Fruit fly (Drosophila melanogaster): ENCODE results near the gene CG31288.

DNA sequence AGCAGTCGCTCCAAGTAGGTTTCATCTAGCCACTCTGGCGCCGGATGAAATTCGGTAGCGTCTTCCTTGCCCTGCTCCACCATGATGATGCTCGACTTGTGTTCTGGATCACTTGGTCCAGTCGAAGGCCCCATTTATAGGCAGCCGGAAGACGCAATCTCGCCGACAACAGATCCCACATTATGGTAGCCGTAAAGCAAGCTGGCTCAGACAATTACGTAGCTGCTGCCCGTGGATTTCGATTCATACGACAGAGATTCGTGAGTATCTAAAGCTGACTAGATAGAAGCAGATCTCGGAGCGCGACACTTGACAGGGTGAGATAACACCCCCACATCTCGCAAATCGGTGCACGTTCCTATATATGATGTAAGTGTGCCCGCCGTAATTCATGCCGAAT lies 22.2 kb downstream of the CG31288 start, which contains the start of gene CG10513:
- TF ChIP-seq CG33017 (tag; optimal IDR thresholded peaks at IDR 0.05) (no peak), Hr96 (GFP tag; optimal IDR thresholded peaks at IDR 0.05) (no peak), kay (GFP tag; ENCODE audit: borderline replicate concordance) (no peak), CG12768 (GFP tag; optimal IDR thresholded peaks at IDR 0.05) (no peak), CG7045 (GFP tag; optimal IDR thresholded peaks at IDR 0.05) (no peak), toe (GFP tag; optimal IDR thresholded peaks at IDR 0.05) (no peak), CG5204 (GFP tag; optimal IDR thresholded peaks at IDR 0.05) (no peak), Crg-1 (GFP tag; optimal IDR thresholded peaks at IDR 0.05) (no peak)
